Fruit fly (Drosophila melanogaster): ENCODE measurements around the gene Rcc1.

DNA sequence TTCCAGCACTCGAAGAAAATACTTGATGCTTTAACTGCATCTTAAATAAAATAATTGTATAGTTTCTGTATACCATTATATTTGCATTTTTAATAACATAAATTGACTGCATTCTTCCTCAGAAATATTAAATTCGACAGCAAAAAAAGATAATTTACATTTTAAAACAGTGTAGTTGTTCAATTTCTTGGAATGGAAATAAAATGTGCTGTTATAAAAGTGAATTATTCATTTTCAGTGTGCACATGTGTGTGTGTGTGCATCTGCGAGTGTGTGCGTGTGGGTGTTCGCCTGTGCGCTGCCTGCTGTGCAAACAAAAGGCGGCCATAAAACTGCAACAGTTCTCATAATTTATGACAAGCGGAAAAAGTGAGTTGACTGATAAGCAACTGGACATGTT lies 19.6 kb upstream of the Rcc1 start:
- TF ChIP-seq Sox102F (GFP tag; optimal IDR thresholded peaks at IDR 0.05) (no peak), Hr4 (GFP tag; optimal IDR thresholded peaks at IDR 0.05) (peak; percentile 48), Blimp-1 (GFP tag; optimal IDR thresholded peaks at IDR 0.05) (no peak)

Measured in whole organism, prepupa.